Fruit fly (Drosophila melanogaster) ovary, adult (tissue): Measurements from ENCODE around the gene ND-39.
"Not testable (repeated sequence)": the region's sequence is repeated elsewhere in the genome, so short reads cannot be mapped to it uniquely, and the experiment has no call there.

Experiments used
- CG17801 ChIP-seq: fragments of 200-800 bp; optimal IDR thresholded peaks from 2 replicates; lab custom pipeline; 2019; ENCODE audit warnings: missing biosample characterization, mild to moderate bottlenecking, missing genetic modification characterization, moderate library complexity; ENCODE audit not compliant: partially characterized antibody

ND-39 gene

DNA sequence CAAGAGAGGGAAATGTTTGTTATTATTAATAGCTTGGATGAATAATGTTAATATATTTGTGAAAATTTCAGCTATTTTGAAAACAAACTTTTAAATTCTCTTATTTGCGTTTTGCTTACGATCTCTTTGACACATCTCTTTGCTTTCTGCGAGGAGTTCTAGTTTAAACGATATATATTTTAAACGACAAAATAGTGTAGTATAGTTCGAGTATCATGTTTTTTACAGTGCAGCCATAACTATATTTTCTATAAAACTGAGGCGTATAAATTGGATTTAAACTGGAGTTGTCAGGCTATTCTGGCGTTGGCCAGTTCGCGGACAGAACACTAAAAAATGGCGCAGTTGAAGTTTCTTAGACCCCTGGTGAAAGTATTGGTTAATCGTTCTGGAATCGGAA lies 7.7 kb downstream of the ND-39 start, which contains the start of gene CG18281:
Gene CG18281, plus strand, starts transcription at position 301 of the 400 bp plus-strand sequence.
- TF ChIP-seq CG17801 (GFP tag; lab: Kevin White, UChicago) = not testable (repeated sequence)

dm6 chr3L:20503256-20503655 lies 11.4 kb downstream of the ND-39 start:
- no peak for TF ChIP-seq CG17801 (GFP tag; lab: Kevin White, UChicago)

dm6 chr3L:20503886-20504285 lies 12.0 kb downstream of the ND-39 start, which contains the start of gene CG17637:
Gene CG17637, plus strand, starts transcription at chr3L:20504186.
- TF ChIP-seq CG17801 (GFP tag; lab: Kevin White, UChicago) = not testable (repeated sequence)

DNA sequence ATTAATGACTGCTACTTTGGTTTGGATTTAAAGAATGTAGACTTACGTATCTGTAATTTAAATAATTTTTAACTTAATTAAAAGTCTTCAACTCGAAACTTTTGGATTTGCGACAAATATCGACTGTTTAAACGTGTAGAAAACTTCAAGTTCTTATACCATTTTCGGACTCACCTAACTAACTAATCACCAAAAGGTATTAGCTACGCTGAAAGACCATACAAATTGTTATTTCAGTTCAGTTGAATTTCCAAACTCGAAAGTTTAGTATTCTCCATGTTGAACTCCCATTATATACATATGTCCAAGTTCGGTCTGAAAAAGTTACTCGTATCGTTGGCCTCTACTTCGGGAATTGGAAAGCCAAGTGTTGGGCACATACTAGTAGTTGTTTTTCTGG lies 13.8 kb downstream of the ND-39 start, which contains the start of gene CG5078:
Gene CG5078, plus strand, starts transcription at position 301 of the 400 bp plus-strand sequence.
- TF ChIP-seq CG17801 (GFP tag; lab: Kevin White, UChicago) = no peak

DNA sequence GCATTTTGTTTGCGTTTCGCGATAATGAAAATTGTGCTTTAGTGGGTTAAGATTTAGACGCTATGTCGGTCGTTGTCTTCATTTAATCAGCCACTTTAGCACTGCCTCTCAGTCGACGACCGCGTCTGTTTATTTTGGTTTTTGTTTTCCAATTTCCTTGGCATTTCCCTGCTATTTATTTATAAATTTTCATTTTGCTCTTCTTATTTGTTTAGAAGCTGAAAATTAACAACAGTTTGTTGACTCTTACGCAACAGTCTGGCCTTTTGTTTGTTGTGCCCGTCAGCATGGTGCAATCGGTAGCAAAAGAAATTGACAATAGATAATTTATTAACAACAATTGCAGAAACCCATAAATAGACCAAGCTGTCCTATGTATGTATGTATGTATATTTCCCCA lies 15.7 kb downstream of the ND-39 start:
- TF ChIP-seq CG17801 (GFP tag; lab: Kevin White, UChicago) = no peak

dm6 chr3L:20508136-20508635 lies 16.3 kb downstream of the ND-39 start:
- peak; percentile 85 for TF ChIP-seq CG17801 (GFP tag; lab: Kevin White, UChicago)

dm6 chr3L:20509121-20509934 lies 17.4 kb downstream of the ND-39 start:
- TF ChIP-seq CG17801 (GFP tag; lab: Kevin White, UChicago) = peak; percentile 72

dm6 chr3L:20511499-20512108 lies 19.7 kb downstream of the ND-39 start:
- no peak for TF ChIP-seq CG17801 (GFP tag; lab: Kevin White, UChicago)

- no peak for TF ChIP-seq CG17801 (GFP tag; lab: Kevin White, UChicago)
Measured at dm6 chr3L:20514101-20514500, 22.2 kb downstream of the ND-39 start.

DNA sequence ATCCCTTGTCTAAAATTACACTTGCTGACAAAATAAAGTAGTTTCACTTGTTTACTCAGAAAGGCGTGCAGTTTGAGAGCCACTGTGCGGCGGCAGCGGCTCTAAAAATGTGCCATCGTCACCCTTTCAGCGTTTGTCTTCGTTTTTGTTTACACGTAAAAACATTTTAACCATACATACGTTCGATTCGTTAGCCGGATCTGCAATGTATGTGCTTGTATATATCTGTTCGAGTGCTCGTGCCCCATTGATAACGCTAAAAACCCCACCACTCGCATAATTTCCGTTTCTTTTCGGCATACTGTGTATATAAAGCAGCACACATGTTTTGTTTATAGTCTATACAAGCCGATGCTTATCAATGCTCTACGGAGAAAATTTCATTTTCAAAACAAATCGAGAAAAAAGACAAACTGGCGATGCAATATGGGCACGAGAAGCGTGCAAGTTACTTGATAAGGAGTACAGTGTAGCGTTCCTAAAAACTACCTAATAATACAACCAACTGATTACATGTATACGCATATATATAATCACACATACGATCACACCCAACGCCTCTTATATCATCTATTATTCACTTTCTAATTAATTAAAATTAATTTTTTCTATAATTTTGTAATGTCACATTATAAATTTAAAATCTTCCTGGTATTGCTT lies 24.8 kb downstream of the ND-39 start:
- TF ChIP-seq CG17801 (GFP tag; lab: Kevin White, UChicago) = peak; percentile 71

dm6 chr3L:20517179-20517834 lies 25.4 kb downstream of the ND-39 start:
- no peak for TF ChIP-seq CG17801 (GFP tag; lab: Kevin White, UChicago)

dm6 chr3L:20517897-20518804 lies 26.3 kb downstream of the ND-39 start:
- no peak for TF ChIP-seq CG17801 (GFP tag; lab: Kevin White, UChicago)

DNA sequence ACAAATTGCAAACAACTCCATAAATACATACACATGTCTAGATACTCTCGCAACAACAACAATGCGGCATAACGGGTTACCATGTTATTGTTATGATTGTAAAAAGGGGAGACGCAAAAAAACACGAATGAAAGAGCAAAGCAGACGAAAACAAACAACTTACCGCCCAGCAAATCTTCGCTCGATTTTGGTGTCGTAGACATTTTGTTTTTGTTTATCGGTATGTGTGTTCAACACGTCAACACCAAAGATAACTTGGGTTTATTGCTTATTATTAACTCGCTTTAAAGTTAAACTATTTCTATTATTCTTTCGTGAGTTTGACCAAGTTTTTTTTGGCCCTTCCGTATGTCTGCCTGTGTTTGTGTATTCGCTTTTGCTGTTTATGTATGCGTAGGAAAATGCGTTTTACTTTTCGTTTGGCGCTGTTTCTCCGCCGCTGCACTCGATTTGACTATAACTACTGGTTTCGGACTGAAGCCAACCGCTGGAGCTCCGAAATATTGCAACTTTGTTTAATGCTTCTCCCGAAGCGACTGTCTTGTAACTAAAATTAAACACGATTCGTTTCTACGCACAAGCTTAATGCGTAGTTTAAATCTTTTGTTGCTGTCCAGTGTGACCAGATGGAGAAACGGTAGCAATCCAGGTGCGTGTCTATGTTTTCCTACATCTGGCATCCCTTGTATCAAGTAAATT lies 27.1 kb downstream of the ND-39 start, which contains the start of gene BNIP3:
Gene BNIP3, minus strand, starts transcription at position 589 of the 699 bp plus-strand sequence.
- no peak for TF ChIP-seq CG17801 (GFP tag; lab: Kevin White, UChicago)
